Worm (Caenorhabditis elegans) whole organism, young adult: ENCODE data around the gene npp-18.

ENCODE experiments used
- C06A6.2 ChIP-seq: fragments of 200-800 bp; sonication (Bioruptor generic); conservative IDR thresholded peaks from 2 replicates; pipeline ENCODE4 v1.3.6; 2022; ENCODE audit warnings: missing genetic modification characterization, missing compliant biosample characterization
- F39B2.1 ChIP-seq: fragments of 200-800 bp; sonication (Bioruptor generic); IDR thresholded peaks from 2 replicates; pipeline ENCODE4 v1.3.6; 2022; ENCODE audit warnings: missing genetic modification reagents, missing genetic modification characterization, missing compliant biosample characterization
- F57A8.1 ChIP-seq: fragments of 200-800 bp; sonication (Bioruptor generic); optimal IDR thresholded peaks from 2 replicates; lab custom pipeline; 2018; ENCODE audit warnings: mild to moderate bottlenecking, missing genetic modification characterization, moderate library complexity, missing compliant biosample characterization
- F57C9.4 ChIP-seq: sonication (generic microtip); optimal IDR thresholded peaks from 2 replicates; lab custom pipeline; 2017; ENCODE audit warnings: mild to moderate bottlenecking, missing genetic modification characterization, missing compliant biosample characterization
- T26A5.8 ChIP-seq: sonication (generic microtip); optimal IDR thresholded peaks from 2 replicates; lab custom pipeline; 2016; ENCODE audit warnings: missing genetic modification characterization, missing compliant biosample characterization
- Y53F4B.3 ChIP-seq: fragments of 200-800 bp; sonication (Bioruptor generic); IDR thresholded peaks from 2 replicates; pipeline ENCODE4 v1.3.6; 2022; ENCODE audit warnings: missing genetic modification reagents, missing genetic modification characterization, missing compliant biosample characterization
- Y53G8AR.9 ChIP-seq: fragments of 200-800 bp; sonication (Bioruptor generic); conservative IDR thresholded peaks from 2 replicates; pipeline ENCODE4 v1.3.6; 2022; ENCODE audit warnings: missing genetic modification reagents, missing genetic modification characterization, missing compliant biosample characterization
- aptf-3 ChIP-seq: fragments of 200-800 bp; sonication (Bioruptor generic); IDR thresholded peaks from 2 replicates; pipeline ENCODE4 v1.3.6; 2022; ENCODE audit warnings: missing genetic modification characterization, missing compliant biosample characterization
- attf-3 ChIP-seq: fragments of 200-800 bp; sonication (Bioruptor generic); conservative IDR thresholded peaks from 2 replicates; pipeline ENCODE4 v1.3.6; 2022; ENCODE audit warnings: missing genetic modification reagents, missing genetic modification characterization, missing compliant biosample characterization
- bed-1 ChIP-seq: fragments of 200-800 bp; sonication (Bioruptor generic); IDR thresholded peaks from 2 replicates; pipeline ENCODE4 v1.3.6; 2022; ENCODE audit warnings: missing genetic modification reagents, missing genetic modification characterization, missing compliant biosample characterization
- cebp-2 ChIP-seq: fragments of 200-800 bp; sonication (Bioruptor generic); IDR thresholded peaks from 2 replicates; pipeline ENCODE4 v1.3.6; 2022; ENCODE audit warnings: missing genetic modification characterization, missing compliant biosample characterization
- ceh-40 ChIP-seq: fragments of 200-800 bp; sonication (Bioruptor generic); IDR thresholded peaks from 2 replicates; pipeline ENCODE4 v1.3.6; 2022; ENCODE audit warnings: missing genetic modification characterization, missing compliant biosample characterization
- ceh-91 ChIP-seq: fragments of 200-800 bp; sonication (Bioruptor generic); IDR thresholded peaks from 2 replicates; pipeline ENCODE4 v1.3.6; 2022; ENCODE audit warnings: missing genetic modification reagents, missing genetic modification characterization, missing compliant biosample characterization
- efl-1 ChIP-seq: fragments of 150-350 bp; optimal IDR thresholded peaks from 2 replicates; lab custom pipeline; 2014; ENCODE audit warnings: missing biosample characterization, missing genetic modification reagents, missing genetic modification characterization
- egl-44 ChIP-seq: fragments of 200-800 bp; sonication (Bioruptor generic); IDR thresholded peaks from 2 replicates; pipeline ENCODE4 v1.3.6; 2022; ENCODE audit warnings: missing genetic modification reagents, missing genetic modification characterization, missing compliant biosample characterization
- egrh-3 ChIP-seq: fragments of 200-800 bp; sonication (Bioruptor generic); IDR thresholded peaks from 2 replicates; pipeline ENCODE4 v1.3.6; 2022; ENCODE audit warnings: missing genetic modification reagents, missing genetic modification characterization, missing compliant biosample characterization
- hlh-12 ChIP-seq: sonication (generic microtip); optimal IDR thresholded peaks from 2 replicates; lab custom pipeline; 2016; ENCODE audit warnings: missing genetic modification characterization, missing compliant biosample characterization
- hmg-1.2 ChIP-seq: fragments of 200-800 bp; sonication (Bioruptor generic); IDR thresholded peaks from 2 replicates; pipeline ENCODE4 v1.3.6; 2022; ENCODE audit warnings: missing genetic modification reagents, missing genetic modification characterization, missing compliant biosample characterization
- lag-1 ChIP-seq: fragments of 200-800 bp; sonication (Bioruptor generic); IDR thresholded peaks from 2 replicates; pipeline ENCODE4 v1.3.6; 2022; ENCODE audit warnings: missing genetic modification reagents, missing genetic modification characterization, missing compliant biosample characterization
- let-607 ChIP-seq, 2 experiments: fragments of 200-800 bp in 1 of 2; sonication (Bioruptor generic) in 1 of 2; sonication (generic microtip) in 1 of 2; optimal IDR thresholded peaks; 2 replicates each; lab custom pipeline; 2016 to 2018; ENCODE audit warnings: mild to moderate bottlenecking in 2 of 2, missing compliant biosample characterization in 2 of 2, missing genetic modification characterization in 2 of 2, moderate library complexity in 2 of 2, missing genotype in 1 of 2
- lin-26 ChIP-seq: fragments of 200-800 bp; sonication (Bioruptor generic); IDR thresholded peaks from 2 replicates; pipeline ENCODE4 v1.3.6; 2022; ENCODE audit warnings: missing genetic modification reagents, missing genetic modification characterization, missing compliant biosample characterization
- lin-40 ChIP-seq: sonication (generic microtip); optimal IDR thresholded peaks from 2 replicates; lab custom pipeline; 2016; ENCODE audit warnings: missing genetic modification characterization, mild to moderate bottlenecking, missing compliant biosample characterization, missing genotype, missing genetic modification reagents
- lsl-1 ChIP-seq: fragments of 200-800 bp; sonication (Bioruptor generic); optimal IDR thresholded peaks from 2 replicates; lab custom pipeline; 2018; ENCODE audit warnings: mild to moderate bottlenecking, missing genetic modification characterization, moderate library complexity, missing compliant biosample characterization
- madf-10 ChIP-seq: sonication (generic microtip); optimal IDR thresholded peaks from 2 replicates; lab custom pipeline; 2016; ENCODE audit warnings: mild to moderate bottlenecking, missing genetic modification characterization, missing compliant biosample characterization
- madf-8 ChIP-seq: fragments of 200-800 bp; sonication (Bioruptor generic); conservative IDR thresholded peaks from 2 replicates; pipeline ENCODE4 v1.3.6; 2022; ENCODE audit warnings: missing genetic modification reagents, missing genetic modification characterization, missing compliant biosample characterization
- mcd-1 ChIP-seq: fragments of 200-800 bp; sonication (Bioruptor generic); IDR thresholded peaks from 2 replicates; pipeline ENCODE4 v1.3.6; 2022; ENCODE audit warnings: missing genetic modification reagents, missing genetic modification characterization, missing compliant biosample characterization
- mes-4 ChIP-seq: sonication (generic microtip); optimal IDR thresholded peaks from 2 replicates; lab custom pipeline; 2016; ENCODE audit warnings: missing genotype, missing genetic modification characterization, missing compliant biosample characterization
- nhr-179 ChIP-seq: sonication (generic microtip); optimal IDR thresholded peaks from 2 replicates; lab custom pipeline; 2016; ENCODE audit warnings: mild to moderate bottlenecking, missing genetic modification characterization, missing compliant biosample characterization
- rec-8 ChIP-seq, 2 experiments: sonication (generic microtip); optimal IDR thresholded peaks; 2 replicates each; lab custom pipeline; 2016; ENCODE audit warnings: mild to moderate bottlenecking in 2 of 2, missing genetic modification characterization in 2 of 2, missing genetic modification reagents in 2 of 2, missing genotype in 2 of 2, missing biosample characterization in 1 of 2, missing compliant biosample characterization in 1 of 2, moderate library complexity in 1 of 2
- repo-1 ChIP-seq: sonication (generic microtip); optimal IDR thresholded peaks from 2 replicates; lab custom pipeline; 2017; ENCODE audit warnings: mild to moderate bottlenecking, missing genetic modification characterization, missing compliant biosample characterization
- xnd-1 ChIP-seq: sonication (generic microtip); optimal IDR thresholded peaks from 2 replicates; lab custom pipeline; 2016; ENCODE audit warnings: missing genotype, missing genetic modification reagents, missing genetic modification characterization, missing compliant biosample characterization
- zfh-2 ChIP-seq: fragments of 200-800 bp; sonication (Bioruptor generic); conservative IDR thresholded peaks from 2 replicates; pipeline ENCODE4 v1.3.6; 2022; ENCODE audit warnings: missing genetic modification reagents, missing genetic modification characterization, missing compliant biosample characterization
- ztf-22 ChIP-seq: fragments of 200-800 bp; sonication (Bioruptor generic); optimal IDR thresholded peaks from 2 replicates; lab custom pipeline; 2018; ENCODE audit warnings: mild to moderate bottlenecking, missing genetic modification characterization, moderate library complexity, missing compliant biosample characterization

Gene npp-18

DNA sequence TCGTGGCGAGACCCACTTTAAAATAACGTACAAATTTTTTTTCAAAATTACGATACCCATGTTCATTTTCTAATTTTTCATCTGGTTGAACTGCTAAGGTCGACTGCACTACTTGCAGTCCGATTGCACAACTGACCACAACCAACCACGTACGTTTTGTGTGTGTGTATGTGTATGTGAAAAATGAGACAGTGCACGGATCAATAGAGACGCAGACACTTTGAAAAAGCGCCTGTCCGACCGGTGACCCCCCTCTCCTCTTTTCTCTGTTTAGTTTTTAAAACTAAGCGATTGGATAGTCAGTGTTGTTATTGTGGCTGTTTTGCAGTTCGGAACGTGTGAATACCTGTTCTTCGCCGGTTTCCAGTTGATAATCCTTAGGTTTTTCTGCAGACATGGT is 37.9 kb upstream of the npp-18 start:
- TF ChIP-seq let-607 (tag; optimal IDR thresholded peaks at IDR 0.05; lab: Kevin White, UChicago) (peak; percentile 75 to 81), aptf-3 (GFP tag; lab: Robert Waterston, UW) (no peak), lin-26 (0 out of 2 replicates have a peak, but pooled peaks have one; percentile 13), T26A5.8 (no peak), hmg-1.2 (peak; percentile 88)

- no peak for TF ChIP-seq bed-1 (GFP tag; lab: Robert Waterston, UW)
- TF ChIP-seq ceh-40 (GFP tag; lab: Robert Waterston, UW): no peak
Observed at ce11 chrIII:13260344-13260743, 36.3 kb upstream of the npp-18 start.

ce11 chrIII:13262987-13263386 is 33.7 kb upstream of the npp-18 start, which contains the start of gene F56A8.4:
F56A8.4 (plus strand) TSS chrIII:13263287.
- TF ChIP-seq lsl-1 (GFP tag; lab: Kevin White, UChicago) (peak; percentile 33), F57A8.1 (GFP tag; lab: Kevin White, UChicago) (no peak)

ce11 chrIII:13265566-13265965 is 31.1 kb upstream of the npp-18 start, which contains the start of gene F56A8.5:
F56A8.5 (plus strand) TSS chrIII:13265866.
- TF ChIP-seq mes-4 (tag; lab: Kevin White, UChicago): no peak
- TF ChIP-seq egl-44: no peak
- no peak for TF ChIP-seq madf-8 (GFP tag; lab: Robert Waterston, UW)
- TF ChIP-seq repo-1 (tag; lab: Kevin White, UChicago): no peak
- no peak for TF ChIP-seq let-607 (tag; optimal IDR thresholded peaks at IDR 0.05; lab: Kevin White, UChicago)
- no peak for TF ChIP-seq lag-1
- TF ChIP-seq F57C9.4 (tag; lab: Kevin White, UChicago): no peak
- no peak for TF ChIP-seq efl-1 (GFP tag; lab: Kevin White, UChicago)
- no peak for TF ChIP-seq F39B2.1 (GFP tag; lab: Robert Waterston, UW)
- no peak for TF ChIP-seq lin-40 (tag; lab: Kevin White, UChicago)
- TF ChIP-seq ztf-22 (GFP tag; lab: Kevin White, UChicago): no peak
- no peak for TF ChIP-seq C06A6.2
- TF ChIP-seq hlh-12 (tag; lab: Kevin White, UChicago): no peak
- TF ChIP-seq attf-3 (GFP tag; lab: Robert Waterston, UW): no peak
- no peak for TF ChIP-seq rec-8 (tag; optimal IDR thresholded peaks at IDR 0.05; lab: Kevin White, UChicago)
- TF ChIP-seq ceh-91: no peak
- no peak for TF ChIP-seq xnd-1 (tag; lab: Kevin White, UChicago)
- no peak for TF ChIP-seq nhr-179 (tag; lab: Kevin White, UChicago)
- no peak for TF ChIP-seq Y53F4B.3 (GFP tag; lab: Robert Waterston, UW)
- TF ChIP-seq Y53G8AR.9: no peak

ce11 chrIII:13267046-13267445 is 29.6 kb upstream of the npp-18 start:
- TF ChIP-seq madf-10 (tag; lab: Kevin White, UChicago) (no peak), egrh-3 (GFP tag; lab: Robert Waterston, UW) (0 out of 2 replicates have a peak, but pooled peaks have one; percentile 24), mcd-1 (GFP tag; lab: Robert Waterston, UW) (0 out of 2 replicates have a peak, but pooled peaks have one; percentile 22), zfh-2 (peak; percentile 64), cebp-2 (GFP tag; lab: Robert Waterston, UW) (0 out of 2 replicates have a peak, but pooled peaks have one; percentile 9)
